Fruit fly (Drosophila melanogaster) whole organism, embryonic: ENCODE data around the gene CG31139.

Source experiments
- Aef1 ChIP-seq: fragments of 200-800 bp; sonication (Bioruptor generic); IDR thresholded peaks from 3 replicates; pipeline ENCODE4 v1.3.6; 2022; ENCODE audit warnings: missing biosample characterization, missing genetic modification characterization
- CG10959 ChIP-seq: fragments of 200-800 bp; sonication (Bioruptor generic); IDR thresholded peaks from 2 replicates; pipeline ENCODE4 v1.3.6; 2022; ENCODE audit warnings: missing biosample characterization, missing genetic modification characterization
- CG12744 ChIP-seq: fragments of 200-800 bp; sonication (Bioruptor generic); optimal IDR thresholded peaks from 2 replicates; lab custom pipeline; 2016; ENCODE audit warnings: missing biosample characterization, missing genetic modification characterization
- CG14050 ChIP-seq: fragments of 200-800 bp; sonication (Bioruptor generic); IDR thresholded peaks from 3 replicates; pipeline ENCODE4 v1.3.6; 2022; ENCODE audit warnings: missing biosample characterization, missing genetic modification characterization
- CG15601 ChIP-seq: fragments of 200-800 bp; sonication (Bioruptor generic); optimal IDR thresholded peaks from 3 replicates; lab custom pipeline; 2019; ENCODE audit warnings: missing biosample characterization, mild to moderate bottlenecking, missing genetic modification characterization, moderate library complexity
- CG15696 ChIP-seq: fragments of 200-800 bp; sonication (Bioruptor generic); optimal IDR thresholded peaks from 2 replicates; lab custom pipeline; 2019; ENCODE audit warnings: missing biosample characterization, mild to moderate bottlenecking, missing genetic modification characterization, moderate library complexity
- CG16813 ChIP-seq: fragments of 200-800 bp; sonication (Bioruptor generic); IDR thresholded peaks from 3 replicates; pipeline ENCODE4 v1.3.6; 2022; ENCODE audit warnings: missing biosample characterization, missing genetic modification characterization; ENCODE audit not compliant: partially characterized antibody
- CG30020 ChIP-seq: fragments of 200-800 bp; optimal IDR thresholded peaks from 2 replicates; lab custom pipeline; 2019; ENCODE audit warnings: missing biosample characterization, mild to moderate bottlenecking, missing genetic modification characterization, moderate library complexity
- CG31441 ChIP-seq: fragments of 200-800 bp; sonication (Bioruptor generic); IDR thresholded peaks from 2 replicates; pipeline ENCODE4 v1.3.6; 2022; ENCODE audit warnings: missing biosample characterization, missing genetic modification characterization
- CG4282 ChIP-seq: fragments of 200-800 bp; sonication (Bioruptor generic); optimal IDR thresholded peaks from 2 replicates; lab custom pipeline; 2016; ENCODE audit warnings: missing biosample characterization, missing genetic modification characterization
- CG6854 ChIP-seq: fragments of 200-800 bp; sonication (Bioruptor generic); optimal IDR thresholded peaks from 3 replicates; lab custom pipeline; 2017; ENCODE audit warnings: missing biosample characterization, mild to moderate bottlenecking, missing genetic modification characterization
- CG7271 ChIP-seq: fragments of 200-800 bp; sonication (Bioruptor generic); optimal IDR thresholded peaks from 2 replicates; lab custom pipeline; 2018; ENCODE audit warnings: missing biosample characterization, mild to moderate bottlenecking, missing genetic modification characterization, moderate library complexity
- CG7745 ChIP-seq: fragments of 200-800 bp; sonication (Bioruptor generic); optimal IDR thresholded peaks from 2 replicates; lab custom pipeline; 2018; ENCODE audit warnings: missing biosample characterization, mild to moderate bottlenecking, missing genetic modification characterization, moderate library complexity
- CG8290 ChIP-seq, 3 experiments: fragments of 200-800 bp; sonication (Bioruptor generic); optimal IDR thresholded peaks; 2 replicates each; lab custom pipeline; 2016 to 2019; ENCODE audit warnings: missing biosample characterization in 3 of 3, missing genetic modification characterization in 3 of 3, mild to moderate bottlenecking in 2 of 3, moderate library complexity in 1 of 3
- CG8478 ChIP-seq: fragments of >200 bp; optimal IDR thresholded peaks from 2 replicates; lab custom pipeline; 2018
- CG8765 ChIP-seq: fragments of 200-800 bp; sonication (Bioruptor generic); IDR thresholded peaks from 2 replicates; pipeline ENCODE4 v1.3.6; 2022; ENCODE audit warnings: missing biosample characterization, missing genetic modification characterization
- CG9437 ChIP-seq: fragments of 200-800 bp; sonication (Bioruptor generic); optimal IDR thresholded peaks from 2 replicates; lab custom pipeline; 2018; ENCODE audit warnings: missing biosample characterization, mild to moderate bottlenecking, missing genetic modification characterization
- CoRest ChIP-seq: fragments of 200-800 bp; sonication (Bioruptor generic); optimal IDR thresholded peaks from 3 replicates; lab custom pipeline; 2018; ENCODE audit warnings: missing biosample characterization, mild to moderate bottlenecking, missing genetic modification characterization, moderate library complexity
- Fer2 ChIP-seq: fragments of 200-800 bp; sonication (Bioruptor generic); optimal IDR thresholded peaks from 2 replicates; lab custom pipeline; 2018; ENCODE audit warnings: missing biosample characterization, mild to moderate bottlenecking, missing genetic modification characterization, moderate library complexity
- H2.0 ChIP-seq: fragments of 200-800 bp; sonication (Bioruptor generic); IDR thresholded peaks from 2 replicates; pipeline ENCODE4 v1.3.6; 2022; ENCODE audit warnings: missing biosample characterization, missing genetic modification characterization
- Jarid2 ChIP-seq: fragments of 200-800 bp; sonication (Bioruptor generic); optimal IDR thresholded peaks from 3 replicates; lab custom pipeline; 2017; ENCODE audit warnings: mild to moderate bottlenecking, missing biosample characterization, missing genetic modification reagents, missing genetic modification characterization
- Med ChIP-seq: fragments of 200-800 bp; sonication (Bioruptor generic); peaks from one replicate; lab custom pipeline; 2016; ENCODE audit warnings: missing biosample characterization, missing genetic modification characterization, mild to moderate bottlenecking, inconsistent platforms, moderate library complexity
- Mrtf ChIP-seq: fragments of 200-800 bp; sonication (Bioruptor generic); IDR thresholded peaks from 3 replicates; pipeline ENCODE4 v1.3.6; 2022; ENCODE audit warnings: missing biosample characterization, missing genetic modification characterization
- PHDP ChIP-seq: fragments of 200-800 bp; sonication (Bioruptor generic); optimal IDR thresholded peaks from 3 replicates; lab custom pipeline; 2018; ENCODE audit warnings: missing biosample characterization, mild to moderate bottlenecking, missing genetic modification characterization, moderate library complexity
- Side ChIP-seq: fragments of 200-800 bp; sonication (Bioruptor generic); optimal IDR thresholded peaks from 2 replicates; lab custom pipeline; 2016; ENCODE audit warnings: missing biosample characterization, missing genetic modification characterization
- Sry-β ChIP-seq: fragments of 200-800 bp; sonication (Bioruptor generic); optimal IDR thresholded peaks from 2 replicates; lab custom pipeline; 2018; ENCODE audit warnings: missing biosample characterization, mild to moderate bottlenecking, missing genetic modification characterization, moderate library complexity
- Tbp ChIP-seq: fragments of >200 bp; optimal IDR thresholded peaks from 2 replicates; lab custom pipeline; 2018; ENCODE audit warnings: missing biosample characterization, missing genetic modification characterization
- Trl ChIP-seq, 3 experiments: fragments of >200 bp in 2 of 3; fragments of 200-800 bp in 1 of 3; sonication (Bioruptor generic) in 1 of 3; optimal IDR thresholded peaks; 2 replicates in 1 of 3; 3 replicates in 2 of 3; lab custom pipeline; 2016 to 2017; ENCODE audit warnings: missing biosample characterization in 1 of 3, missing genetic modification characterization in 1 of 3
- Xrp1 ChIP-seq: fragments of 200-800 bp; sonication (Bioruptor generic); IDR thresholded peaks from 2 replicates; pipeline ENCODE4 v1.3.6; 2022; ENCODE audit warnings: missing biosample characterization, missing genetic modification characterization
- ab ChIP-seq: fragments of 200-800 bp; sonication (Bioruptor generic); optimal IDR thresholded peaks from 2 replicates; lab custom pipeline; 2016; ENCODE audit warnings: missing biosample characterization, missing genetic modification characterization
- abd-A ChIP-seq: fragments of 200-800 bp; sonication (Bioruptor generic); optimal IDR thresholded peaks from 3 replicates; lab custom pipeline; 2019; ENCODE audit warnings: missing biosample characterization, mild to moderate bottlenecking, missing genetic modification characterization, moderate library complexity
- bbx ChIP-seq: fragments of 200-800 bp; sonication (Bioruptor generic); IDR thresholded peaks from 2 replicates; pipeline ENCODE4 v1.3.6; 2022; ENCODE audit warnings: missing biosample characterization, missing genetic modification characterization; ENCODE audit not compliant: partially characterized antibody
- br ChIP-seq: fragments of >200 bp; optimal IDR thresholded peaks from 2 replicates; lab custom pipeline; 2017
- bsh ChIP-seq, 2 experiments: fragments of 200-800 bp; sonication (Bioruptor generic); optimal IDR thresholded peaks; 2 replicates each; lab custom pipeline; 2017 to 2018; ENCODE audit warnings: mild to moderate bottlenecking in 2 of 2, missing biosample characterization in 2 of 2, missing genetic modification characterization in 2 of 2, moderate library complexity in 1 of 2
- crol ChIP-seq: fragments of 200-800 bp; sonication (Bioruptor generic); IDR thresholded peaks from 2 replicates; pipeline ENCODE4 v1.3.6; 2022; ENCODE audit warnings: missing biosample characterization, missing genetic modification characterization
- dmrt11E ChIP-seq: fragments of 200-800 bp; sonication (Bioruptor generic); optimal IDR thresholded peaks from 3 replicates; lab custom pipeline; 2018; ENCODE audit warnings: missing biosample characterization, mild to moderate bottlenecking, missing genetic modification characterization, moderate library complexity
- en ChIP-seq: fragments of 200-800 bp; sonication (Bioruptor generic); optimal IDR thresholded peaks from 2 replicates; lab custom pipeline; 2016; ENCODE audit warnings: missing biosample characterization, missing genetic modification characterization
- fd3F ChIP-seq: fragments of 200-800 bp; sonication (Bioruptor generic); optimal IDR thresholded peaks from 2 replicates; lab custom pipeline; 2018; ENCODE audit warnings: missing biosample characterization, mild to moderate bottlenecking, missing genetic modification characterization, moderate library complexity
- grn ChIP-seq: fragments of 200-800 bp; sonication (Bioruptor generic); optimal IDR thresholded peaks from 3 replicates; lab custom pipeline; 2017; ENCODE audit warnings: missing biosample characterization, missing genetic modification characterization
- lilli ChIP-seq: fragments of 200-800 bp; sonication (Bioruptor generic); optimal IDR thresholded peaks from 3 replicates; lab custom pipeline; 2016; ENCODE audit warnings: missing biosample characterization, missing genetic modification characterization
- pros ChIP-seq: fragments of 200-800 bp; sonication (Bioruptor generic); optimal IDR thresholded peaks from 3 replicates; lab custom pipeline; 2019; ENCODE audit warnings: missing biosample characterization, mild to moderate bottlenecking, missing genetic modification characterization, moderate library complexity
- run ChIP-seq: fragments of 200-800 bp; sonication (Bioruptor generic); optimal IDR thresholded peaks from 3 replicates; lab custom pipeline; 2018; ENCODE audit warnings: missing biosample characterization, mild to moderate bottlenecking, missing genetic modification characterization
- sd ChIP-seq: fragments of 200-800 bp; sonication (Bioruptor generic); optimal IDR thresholded peaks from 3 replicates; lab custom pipeline; 2018; ENCODE audit warnings: missing biosample characterization, mild to moderate bottlenecking, missing genetic modification characterization, moderate library complexity
- slbo ChIP-seq: fragments of 200-800 bp; sonication (Bioruptor generic); IDR thresholded peaks from 2 replicates; pipeline ENCODE4 v1.3.6; 2022; ENCODE audit warnings: missing biosample characterization, missing genetic modification characterization
- stwl ChIP-seq: fragments of 200-800 bp; sonication (Bioruptor generic); optimal IDR thresholded peaks from 3 replicates; lab custom pipeline; 2018; ENCODE audit warnings: missing biosample characterization, mild to moderate bottlenecking, missing genetic modification characterization, moderate library complexity
- tgo ChIP-seq: fragments of 200-800 bp; sonication (Bioruptor generic); IDR thresholded peaks from 3 replicates; pipeline ENCODE4 v1.3.6; 2022; ENCODE audit warnings: missing biosample characterization, missing genetic modification characterization
- unc-4 ChIP-seq: fragments of 200-800 bp; sonication (Bioruptor generic); IDR thresholded peaks from 2 replicates; pipeline ENCODE4 v1.3.6; 2022; ENCODE audit warnings: missing biosample characterization, missing genetic modification characterization; ENCODE audit not compliant: partially characterized antibody
- unpg ChIP-seq: fragments of 200-800 bp; sonication (Bioruptor generic); optimal IDR thresholded peaks from 3 replicates; lab custom pipeline; 2018; ENCODE audit warnings: missing biosample characterization, mild to moderate bottlenecking, missing genetic modification characterization, moderate library complexity

Gene CG31139

DNA sequence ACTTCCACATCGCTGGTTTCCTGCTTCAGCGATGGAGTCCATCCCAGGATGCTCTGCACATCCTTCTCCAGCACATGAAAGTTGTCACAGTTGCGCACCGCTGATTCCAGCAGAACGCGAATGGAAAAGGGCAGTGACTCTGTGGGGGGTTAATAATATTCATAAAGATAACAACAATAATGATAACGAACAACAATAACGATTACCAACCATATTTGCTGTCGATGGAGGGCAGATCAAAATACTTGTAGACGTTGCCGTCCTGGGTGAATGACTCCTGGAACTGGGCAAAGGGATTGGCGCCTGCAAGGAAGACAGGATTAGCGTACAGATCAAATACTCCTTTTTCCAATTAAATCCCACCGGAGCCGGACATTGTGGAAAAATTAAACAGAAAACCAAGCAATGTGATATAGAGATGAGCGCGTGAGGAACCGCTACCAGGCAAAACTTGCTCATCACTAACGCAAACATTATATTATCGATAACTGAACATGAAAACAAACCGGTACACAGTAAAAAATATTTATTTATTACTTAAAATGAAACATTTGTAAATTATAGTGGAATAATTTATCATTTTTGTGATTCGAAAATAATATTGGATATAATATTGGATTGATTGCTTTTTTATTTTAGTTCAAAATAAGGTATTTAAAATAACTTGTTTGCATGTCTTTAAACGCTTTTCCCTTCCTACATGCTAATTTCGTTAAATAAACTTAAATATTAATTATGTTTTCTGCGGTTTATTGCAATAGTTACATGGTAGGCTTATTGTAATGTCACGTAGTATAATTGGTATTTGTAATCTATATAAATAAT is 24.5 kb downstream of the CG31139 start, which contains the start of gene Irp-1A (continued):
- TF ChIP-seq CG12744 (GFP tag; lab: Kevin White, UChicago) = no peak
- peak; percentile 61 for TF ChIP-seq CG8290 (GFP tag; optimal IDR thresholded peaks at IDR 0.05; lab: Kevin White, UChicago)
- TF ChIP-seq CG8290 (tag; optimal IDR thresholded peaks at IDR 0.05; lab: Kevin White, UChicago) = peak in 1 of 2 experiments; percentile 83
- peak; percentile 67 for TF ChIP-seq H2.0 (GFP tag; lab: Robert Waterston, UW)
- TF ChIP-seq CG8478 (lab: Kevin White, UChicago) = no peak
- no peak for TF ChIP-seq en (GFP tag; lab: Kevin White, UChicago)
- TF ChIP-seq abd-A (tag; lab: Kevin White, UChicago) = no peak
- no peak for TF ChIP-seq ab (GFP tag; lab: Kevin White, UChicago)
- TF ChIP-seq CG8765 (GFP tag; lab: Robert Waterston, UW) = no peak
- TF ChIP-seq sd = peak; percentile 51
- peak; percentile 82 for TF ChIP-seq bbx
- TF ChIP-seq CG31441 (GFP tag; lab: Robert Waterston, UW) = peak; percentile 87
- TF ChIP-seq Fer2 (tag; lab: Kevin White, UChicago) = peak; percentile 37
- no peak for TF ChIP-seq crol (GFP tag; lab: Robert Waterston, UW)
- TF ChIP-seq CG30020 = peak; percentile 56
- TF ChIP-seq bsh (GFP tag; optimal IDR thresholded peaks at IDR 0.05; lab: Kevin White, UChicago) = peak in 1 of 2 experiments; percentile 83
- peak; percentile 56; the same call in 1 of the 3 replicates for TF ChIP-seq Aef1
- TF ChIP-seq CG14050 (GFP tag; lab: Robert Waterston, UW) = peak; percentile 36; the same call in 1 of the 3 replicates
- peak; percentile 70 for TF ChIP-seq CG15601
- no peak for TF ChIP-seq br (lab: Kevin White, UChicago)
- peak; percentile 76 for TF ChIP-seq dmrt11E (tag; lab: Kevin White, UChicago)
- TF ChIP-seq CG4282 (GFP tag; lab: Kevin White, UChicago) = no peak
- TF ChIP-seq CG16813 = peak; percentile 81
- TF ChIP-seq unpg (GFP tag; lab: Kevin White, UChicago) = peak; percentile 85
- TF ChIP-seq Jarid2 (GFP tag; lab: Kevin White, UChicago) = no peak
- TF ChIP-seq CG6854 (GFP tag; lab: Kevin White, UChicago) = peak; percentile 14
- TF ChIP-seq tgo (GFP tag; lab: Robert Waterston, UW) = peak; percentile 78
- no peak for TF ChIP-seq pros (GFP tag; lab: Kevin White, UChicago)
- TF ChIP-seq CG15696 = peak; percentile 60
- TF ChIP-seq Xrp1 = peak; percentile 76
- TF ChIP-seq CG7745 (tag; lab: Kevin White, UChicago) = no peak
- TF ChIP-seq run = peak; percentile 67
- peak; percentile 83 for TF ChIP-seq CoRest (tag; lab: Kevin White, UChicago)
- TF ChIP-seq Sry-β (GFP tag; lab: Kevin White, UChicago) = peak; percentile 56
- peak; percentile 80 for TF ChIP-seq CG7271 (tag; lab: Kevin White, UChicago)
- TF ChIP-seq unc-4 (GFP tag; lab: Robert Waterston, UW) = peak; percentile 84
- no peak for TF ChIP-seq Tbp (GFP tag; lab: Kevin White, UChicago)
- TF ChIP-seq grn = no peak
- TF ChIP-seq CG9437 (GFP tag; lab: Kevin White, UChicago) = peak; percentile 68
- TF ChIP-seq fd3F (GFP tag; lab: Kevin White, UChicago) = peak; percentile 53
- TF ChIP-seq stwl (tag; lab: Kevin White, UChicago) = peak; percentile 34
- TF ChIP-seq CG10959 (GFP tag; lab: Robert Waterston, UW) = no peak
- TF ChIP-seq slbo (GFP tag; lab: Robert Waterston, UW) = peak; percentile 86
- no peak for TF ChIP-seq Trl (optimal IDR thresholded peaks at IDR 0.05; lab: Kevin White, UChicago)
- no peak for TF ChIP-seq Trl (GFP tag; optimal IDR thresholded peaks at IDR 0.05; lab: Kevin White, UChicago)
- peak; percentile 73 for TF ChIP-seq lilli (GFP tag; lab: Kevin White, UChicago)
- TF ChIP-seq Med (GFP tag; lab: Kevin White, UChicago) = peak; percentile 82
- peak; percentile 35; the same call in 1 of the 3 replicates for TF ChIP-seq Mrtf (GFP tag; lab: Robert Waterston, UW)
- TF ChIP-seq Side (GFP tag; lab: Kevin White, UChicago) = no peak
- TF ChIP-seq PHDP (tag; lab: Kevin White, UChicago) = peak; percentile 90
